Worm (Caenorhabditis elegans) whole organism, L1 larva: ENCODE results near the gene lips-3.

Experiments
- C34B4.2 ChIP-seq: sonication (generic microtip); optimal IDR thresholded peaks from 2 replicates; lab custom pipeline; 2017; ENCODE audit warnings: mild to moderate bottlenecking, missing genetic modification characterization, missing compliant biosample characterization
- aly-2 ChIP-seq: fragments of 150-350 bp; optimal IDR thresholded peaks from 2 replicates; lab custom pipeline; 2014; ENCODE audit warnings: missing biosample characterization, missing genetic modification characterization
- blmp-1 ChIP-seq: fragments of 150-350 bp; optimal IDR thresholded peaks from 2 replicates; lab custom pipeline; 2014; ENCODE audit warnings: missing biosample characterization, missing genetic modification characterization
- ceh-88 ChIP-seq: fragments of 200-800 bp; sonication (Bioruptor generic); IDR thresholded peaks from 2 replicates; pipeline ENCODE4 v1.3.6; 2022; ENCODE audit warnings: missing genetic modification characterization, missing compliant biosample characterization
- ceh-90 ChIP-seq: sonication (generic microtip); optimal IDR thresholded peaks from 2 replicates; lab custom pipeline; 2016; ENCODE audit warnings: missing genetic modification characterization, missing compliant biosample characterization
- dpl-1 ChIP-seq, 3 experiments: fragments of 150-350 bp in 2 of 3; sonication (generic microtip) in 1 of 3; optimal IDR thresholded peaks; 2 replicates each; lab custom pipeline; 2014 to 2017; ENCODE audit warnings: missing biosample characterization in 3 of 3, missing genetic modification characterization in 3 of 3, missing genetic modification reagents in 3 of 3
- dsc-1 ChIP-seq: sonication (generic microtip); optimal IDR thresholded peaks from 2 replicates; lab custom pipeline; 2016; ENCODE audit warnings: mild to moderate bottlenecking, missing genetic modification characterization, missing compliant biosample characterization
- efl-1 ChIP-seq, 4 experiments: fragments of 150-350 bp; optimal IDR thresholded peaks in 3 of 4; peaks in 1 of 4; 1 replicate in 1 of 4; 2 replicates in 3 of 4; lab custom pipeline; 2014; ENCODE audit warnings: missing biosample characterization in 2 of 4, missing genetic modification characterization in 2 of 4, missing genetic modification reagents in 2 of 4
- efl-3 ChIP-seq: fragments of 200-800 bp; sonication (Bioruptor generic); optimal IDR thresholded peaks from 2 replicates; lab custom pipeline; 2018; ENCODE audit warnings: mild to moderate bottlenecking, missing genetic modification characterization, missing compliant biosample characterization
- elt-2 ChIP-seq: sonication (generic microtip); optimal IDR thresholded peaks from 2 replicates; lab custom pipeline; 2016; ENCODE audit warnings: missing genetic modification characterization, mild to moderate bottlenecking, inconsistent platforms, missing compliant biosample characterization, missing genetic modification reagents
- elt-3 ChIP-seq, 6 experiments: fragments of 150-350 bp in 1 of 6; sonication (generic microtip); optimal IDR thresholded peaks; 2 replicates each; lab custom pipeline; 2017 to 2018; ENCODE audit warnings: missing biosample characterization in 6 of 6, missing genetic modification characterization in 6 of 6, inconsistent platforms in 1 of 6
- fkh-10 ChIP-seq: sonication (generic microtip); optimal IDR thresholded peaks from 2 replicates; lab custom pipeline; 2017; ENCODE audit warnings: missing biosample characterization, missing genetic modification reagents, missing genetic modification characterization
- fkh-4 ChIP-seq: sonication (generic microtip); optimal IDR thresholded peaks from 2 replicates; lab custom pipeline; 2016; ENCODE audit warnings: missing compliant biosample characterization, missing genetic modification characterization, borderline replicate concordance
- fos-1 ChIP-seq: fragments of 150-350 bp; optimal IDR thresholded peaks from 2 replicates; lab custom pipeline; 2014; ENCODE audit warnings: missing biosample characterization, missing genetic modification characterization
- grh-1 ChIP-seq: fragments of 200-800 bp; sonication (Bioruptor generic); IDR thresholded peaks from 2 replicates; pipeline ENCODE4 v1.3.6; 2022; ENCODE audit warnings: missing genetic modification reagents, missing genetic modification characterization, missing compliant biosample characterization
- hlh-17 ChIP-seq: fragments of 200-800 bp; sonication (Bioruptor generic); optimal IDR thresholded peaks from 2 replicates; lab custom pipeline; 2018; ENCODE audit warnings: missing genetic modification characterization, mild to moderate bottlenecking, missing compliant biosample characterization, moderate library complexity, borderline replicate concordance
- hpl-2 ChIP-seq: fragments of 150-350 bp; optimal IDR thresholded peaks from 2 replicates; lab custom pipeline; 2014; ENCODE audit warnings: missing biosample characterization, missing genetic modification reagents, missing genetic modification characterization
- jun-1 ChIP-seq: fragments of 150-350 bp; optimal IDR thresholded peaks from 2 replicates; lab custom pipeline; 2014; ENCODE audit warnings: missing biosample characterization, missing genetic modification reagents, missing genetic modification characterization
- lin-14 ChIP-seq: fragments of 200-800 bp; sonication (Bioruptor generic); optimal IDR thresholded peaks from 2 replicates; lab custom pipeline; 2018; ENCODE audit warnings: mild to moderate bottlenecking, missing genetic modification characterization, moderate library complexity, missing compliant biosample characterization
- lin-35 ChIP-seq, 2 experiments: fragments of 150-350 bp; optimal IDR thresholded peaks; 2 replicates each; lab custom pipeline; 2014; ENCODE audit warnings: missing biosample characterization in 2 of 2, missing genetic modification characterization in 2 of 2, missing genetic modification reagents in 2 of 2
- mab-9 ChIP-seq: fragments of 200-800 bp; sonication (Bioruptor generic); IDR thresholded peaks from 2 replicates; pipeline ENCODE4 v1.3.6; 2022; ENCODE audit warnings: missing genetic modification reagents, missing genetic modification characterization, missing compliant biosample characterization
- mdl-1 ChIP-seq, 2 experiments: fragments of 150-350 bp; optimal IDR thresholded peaks; 2 replicates each; lab custom pipeline; 2014 to 2017; ENCODE audit warnings: missing biosample characterization in 2 of 2, missing genetic modification characterization in 2 of 2, inconsistent platforms in 1 of 2
- nhr-12 ChIP-seq: sonication (generic microtip); optimal IDR thresholded peaks from 2 replicates; lab custom pipeline; 2017; ENCODE audit warnings: missing biosample characterization, missing genetic modification characterization
- nhr-19 ChIP-seq: fragments of 200-800 bp; sonication (Bioruptor generic); conservative IDR thresholded peaks from 2 replicates; pipeline ENCODE4 v1.3.6; 2022; ENCODE audit warnings: missing genetic modification characterization, missing compliant biosample characterization
- nhr-47 ChIP-seq: sonication (generic microtip); optimal IDR thresholded peaks from 2 replicates; lab custom pipeline; 2016; ENCODE audit warnings: mild to moderate bottlenecking, missing genetic modification characterization, moderate library complexity, missing compliant biosample characterization
- nhr-84 ChIP-seq: sonication (generic microtip); optimal IDR thresholded peaks from 2 replicates; lab custom pipeline; 2017; ENCODE audit warnings: missing biosample characterization, missing genetic modification characterization
- nhr-90 ChIP-seq: sonication (generic microtip); optimal IDR thresholded peaks from 2 replicates; lab custom pipeline; 2016; ENCODE audit warnings: mild to moderate bottlenecking, missing genetic modification characterization, missing compliant biosample characterization; ENCODE audit not compliant: poor library complexity
- pag-3 ChIP-seq: sonication (generic microtip); optimal IDR thresholded peaks from 2 replicates; lab custom pipeline; 2017; ENCODE audit warnings: missing genetic modification characterization, mild to moderate bottlenecking, missing compliant biosample characterization, antibody characterized with exemption, borderline replicate concordance; ENCODE audit not compliant: insufficient read depth
- rnt-1 ChIP-seq: sonication (generic microtip); optimal IDR thresholded peaks from 2 replicates; lab custom pipeline; 2016; ENCODE audit warnings: mild to moderate bottlenecking, missing genetic modification characterization, moderate library complexity, missing compliant biosample characterization
- sox-4 ChIP-seq: sonication (generic microtip); optimal IDR thresholded peaks from 2 replicates; lab custom pipeline; 2016; ENCODE audit warnings: missing genetic modification characterization, missing compliant biosample characterization
- sup-37 ChIP-seq: fragments of 200-800 bp; sonication (Bioruptor generic); optimal IDR thresholded peaks from 2 replicates; lab custom pipeline; 2018; ENCODE audit warnings: mild to moderate bottlenecking, missing genetic modification characterization, missing compliant biosample characterization
- swsn-7 ChIP-seq: sonication (generic microtip); optimal IDR thresholded peaks from 2 replicates; lab custom pipeline; 2016; ENCODE audit warnings: missing genetic modification characterization, missing compliant biosample characterization
- tbx-2 ChIP-seq: sonication (generic microtip); optimal IDR thresholded peaks from 2 replicates; lab custom pipeline; 2016; ENCODE audit warnings: missing genetic modification characterization, missing compliant biosample characterization
- tlp-1 ChIP-seq: fragments of 150-350 bp; optimal IDR thresholded peaks from 2 replicates; lab custom pipeline; 2014; ENCODE audit warnings: missing biosample characterization, missing genetic modification characterization
- unc-130 ChIP-seq: fragments of 150-350 bp; optimal IDR thresholded peaks from 2 replicates; lab custom pipeline; 2017; ENCODE audit warnings: missing biosample characterization, missing genetic modification characterization, inconsistent platforms
- unc-62 ChIP-seq: fragments of 150-350 bp; optimal IDR thresholded peaks from 2 replicates; lab custom pipeline; 2014; ENCODE audit warnings: missing biosample characterization, missing genetic modification reagents, missing genetic modification characterization
- unc-86 ChIP-seq: sonication (generic microtip); optimal IDR thresholded peaks from 2 replicates; lab custom pipeline; 2016; ENCODE audit warnings: missing genetic modification characterization, missing compliant biosample characterization
- vab-15 ChIP-seq: sonication (generic microtip); optimal IDR thresholded peaks from 2 replicates; lab custom pipeline; 2017; ENCODE audit warnings: missing genotype, mild to moderate bottlenecking, missing genetic modification characterization, missing compliant biosample characterization
- zag-1 ChIP-seq: fragments of 150-350 bp; optimal IDR thresholded peaks from 2 replicates; lab custom pipeline; 2014; ENCODE audit warnings: missing biosample characterization, missing genetic modification characterization
- ztf-11 ChIP-seq, 2 experiments: sonication (generic microtip); optimal IDR thresholded peaks; 2 replicates each; lab custom pipeline; 2016 to 2017; ENCODE audit warnings: missing genetic modification characterization in 2 of 2, missing biosample characterization in 1 of 2, missing compliant biosample characterization in 1 of 2
- ztf-4 ChIP-seq: fragments of 150-350 bp; optimal IDR thresholded peaks from 2 replicates; lab custom pipeline; 2014; ENCODE audit warnings: missing biosample characterization, missing genetic modification characterization

lips-3 gene

DNA sequence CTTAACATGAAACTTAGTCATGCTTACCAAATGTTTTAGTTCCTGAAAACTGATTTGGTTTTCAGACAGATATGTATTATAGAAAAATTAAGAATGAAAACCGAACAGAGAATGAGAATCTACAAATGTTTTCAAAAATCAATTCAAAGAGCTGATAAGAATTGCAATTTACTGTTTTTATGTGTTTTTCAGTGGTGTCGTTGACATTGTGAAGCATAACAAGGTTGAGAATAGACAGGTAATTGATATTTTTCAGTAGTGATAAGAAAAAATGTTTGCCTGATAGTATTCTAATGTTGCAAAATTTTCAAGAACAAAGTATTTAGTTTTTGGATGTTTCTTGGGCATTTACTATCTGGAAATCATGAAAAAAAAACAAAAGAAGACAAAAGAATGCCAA, 26.9 kb downstream of the lips-3 start, which contains the start of gene pfas-1:
Gene pfas-1 (minus strand): TSS at position 49 of the 400 bp plus-strand sequence.
- TF ChIP-seq tlp-1 (peak; percentile 41), elt-2 (peak; percentile 21), nhr-47 (tag; lab: Kevin White, UChicago) (no peak)

DNA sequence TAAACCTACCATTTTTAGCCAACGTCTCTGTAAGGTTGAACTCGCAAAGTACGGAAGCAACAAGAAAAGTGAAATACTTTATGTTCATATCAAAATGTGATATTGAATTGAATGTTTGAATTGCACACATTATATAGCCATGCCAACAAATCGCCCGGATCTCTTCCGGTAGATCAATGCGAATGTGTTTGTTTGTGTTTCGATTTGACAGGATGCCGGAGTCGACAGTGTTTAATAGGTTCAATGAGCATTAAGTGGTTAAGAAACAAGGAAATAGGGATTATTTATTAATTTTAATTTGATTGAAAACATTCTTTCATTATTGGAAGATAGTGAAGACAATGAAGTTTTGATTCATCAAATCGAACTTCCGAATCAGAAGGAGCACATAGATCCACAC, 29.9 kb downstream of the lips-3 start, which contains the start of gene pqn-29:
Gene pqn-29 (minus strand): TSS at position 101 of the 400 bp plus-strand sequence.
- TF ChIP-seq mdl-1 (tag; optimal IDR thresholded peaks at IDR 0.05; lab: Kevin White, UChicago) (no peak), nhr-90 (no peak), jun-1 (no peak), ceh-90 (tag; lab: Kevin White, UChicago) (no peak), zag-1 (tag; lab: Kevin White, UChicago) (no peak), elt-3 (tag; optimal IDR thresholded peaks at IDR 0.05; lab: Kevin White, UChicago) (no peak), vab-15 (tag; lab: Kevin White, UChicago) (no peak)
- TF ChIP-seq, all 84 proteins: peak for 0

DNA sequence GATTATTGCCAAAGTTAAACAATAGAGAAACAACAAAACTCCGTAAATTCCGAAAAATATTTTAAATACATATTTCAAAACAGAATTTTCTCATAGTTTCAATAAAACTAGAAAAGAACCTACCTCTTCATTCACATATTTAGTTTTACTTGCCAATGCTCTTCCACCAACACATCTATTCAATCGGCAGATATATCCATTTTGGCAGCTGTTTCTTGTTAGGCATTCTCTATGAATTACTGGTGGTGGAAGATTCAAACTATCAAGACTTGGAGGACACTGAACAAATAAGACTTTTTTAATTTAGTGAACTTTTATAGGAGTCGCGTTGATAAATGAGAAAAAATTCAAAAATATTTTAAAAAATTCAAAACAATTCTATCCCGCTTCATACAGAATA, 31.0 kb downstream of the lips-3 start:
- no peak for TF ChIP-seq ceh-88 (GFP tag; lab: Robert Waterston, UW)
- peak; percentile 71 for TF ChIP-seq fkh-4 (tag; lab: Kevin White, UChicago)
- no peak for TF ChIP-seq elt-2
- peak; percentile 94 for TF ChIP-seq dsc-1 (tag; lab: Kevin White, UChicago)

DNA sequence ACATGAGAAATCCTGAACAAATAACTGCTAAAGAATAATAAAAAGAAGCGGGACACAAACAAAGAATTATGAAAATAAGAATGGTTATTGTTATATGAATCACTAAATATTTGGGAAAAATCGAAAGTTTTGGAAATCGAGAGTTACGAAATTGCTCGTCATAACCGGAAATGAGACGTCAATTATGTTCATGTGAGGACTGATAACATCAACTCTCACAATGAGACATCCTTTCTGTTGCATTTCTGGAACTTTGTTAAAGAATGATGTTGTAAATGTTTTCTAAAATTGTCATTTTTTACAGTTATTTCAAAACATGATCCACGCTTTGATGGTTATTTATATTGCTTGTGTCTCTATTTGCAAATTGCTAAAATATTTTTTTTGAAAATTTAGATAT, 31.6 kb downstream of the lips-3 start, which contains the start of gene T23F11.6:
Gene T23F11.6 (minus strand): TSS at position 45 of the 400 bp plus-strand sequence.
- TF ChIP-seq fkh-4 (tag; lab: Kevin White, UChicago) = no peak
- no peak for TF ChIP-seq lin-35 (GFP tag; optimal IDR thresholded peaks at IDR 0.05; lab: Kevin White, UChicago)
- TF ChIP-seq sox-4 (tag; lab: Kevin White, UChicago) = no peak
- no peak for TF ChIP-seq aly-2 (tag; lab: Kevin White, UChicago)
- no peak for TF ChIP-seq rnt-1
- no peak for TF ChIP-seq elt-3 (tag; optimal IDR thresholded peaks at IDR 0.05; lab: Kevin White, UChicago)
- TF ChIP-seq C34B4.2 (tag; lab: Kevin White, UChicago) = no peak
- TF ChIP-seq fkh-10 = no peak
- no peak for TF ChIP-seq vab-15 (tag; lab: Kevin White, UChicago)
- TF ChIP-seq pag-3 = no peak
- no peak for TF ChIP-seq nhr-12
- TF ChIP-seq grh-1 (GFP tag; lab: Robert Waterston, UW) = no peak
- no peak for TF ChIP-seq nhr-19 (GFP tag; lab: Robert Waterston, UW)

DNA sequence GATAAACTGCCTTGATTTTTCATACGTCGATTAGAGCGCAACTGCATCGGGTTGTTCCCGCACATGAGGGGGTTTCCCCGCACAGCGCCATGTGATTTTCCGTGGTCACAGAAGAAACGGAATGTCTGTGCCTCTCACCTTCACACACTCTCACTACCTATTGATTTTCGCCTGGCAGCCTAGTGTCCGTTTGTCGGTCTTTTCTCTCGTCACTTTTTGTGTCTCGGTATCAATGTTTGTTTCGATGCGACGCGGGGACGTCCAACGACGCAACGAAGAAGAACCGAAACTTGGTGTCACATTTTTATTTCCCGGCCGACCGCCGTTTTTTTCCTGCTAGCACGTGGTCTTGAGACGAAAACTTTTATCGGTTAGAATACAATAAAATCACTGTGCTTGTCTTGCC, 33.0 kb downstream of the lips-3 start:
- TF ChIP-seq tbx-2 (tag; lab: Kevin White, UChicago) = peak; percentile 94
- peak; percentile 76 for TF ChIP-seq sup-37 (GFP tag; lab: Kevin White, UChicago)
- no peak for TF ChIP-seq nhr-84 (tag; lab: Kevin White, UChicago)
- no peak for TF ChIP-seq hlh-17 (GFP tag; lab: Kevin White, UChicago)
- TF ChIP-seq nhr-19 (GFP tag; lab: Robert Waterston, UW) = peak; percentile 92
- TF ChIP-seq efl-1 (optimal IDR thresholded peaks at IDR 0.05; lab: Kevin White, UChicago) = peak; percentile 86 to 91
- peak; percentile 72 to 97 for TF ChIP-seq efl-1 (GFP tag; optimal IDR thresholded peaks at IDR 0.05 in 1 of 2; lab: Kevin White, UChicago)
- TF ChIP-seq C34B4.2 (tag; lab: Kevin White, UChicago) = no peak
- TF ChIP-seq dpl-1 (GFP tag; optimal IDR thresholded peaks at IDR 0.05; lab: Kevin White, UChicago) = peak; percentile 72 to 78 (median 72)
- TF ChIP-seq mab-9 = peak; percentile 73
- TF ChIP-seq vab-15 (tag; lab: Kevin White, UChicago) = peak; percentile 58
- peak; percentile 91 for TF ChIP-seq hpl-2
- TF ChIP-seq fos-1 (tag; lab: Kevin White, UChicago) = peak; percentile 65
- TF ChIP-seq aly-2 (tag; lab: Kevin White, UChicago) = no peak
- peak; percentile 92 for TF ChIP-seq swsn-7 (tag; lab: Kevin White, UChicago)
- peak; percentile 100 for TF ChIP-seq lin-14
- TF ChIP-seq unc-86 (tag; lab: Kevin White, UChicago) = peak; percentile 89
- peak; percentile 90 for TF ChIP-seq ztf-4 (tag; lab: Kevin White, UChicago)
- no peak for TF ChIP-seq nhr-12
- TF ChIP-seq ceh-88 (GFP tag; lab: Robert Waterston, UW) = peak; percentile 81; the same call in 1 of the 2 replicates
- TF ChIP-seq nhr-90 = peak; percentile 93
- TF ChIP-seq unc-130 (tag; lab: Kevin White, UChicago) = peak; percentile 90
- TF ChIP-seq blmp-1 = peak; percentile 84
- no peak for TF ChIP-seq sox-4 (tag; lab: Kevin White, UChicago)
- TF ChIP-seq unc-62 (GFP tag; lab: Kevin White, UChicago) = no peak
- peak in 1 of 2 experiments; percentile 30 for TF ChIP-seq ztf-11 (tag; optimal IDR thresholded peaks at IDR 0.05; lab: Kevin White, UChicago)
- TF ChIP-seq efl-3 (GFP tag; lab: Kevin White, UChicago) = no peak
- peak; percentile 90 for TF ChIP-seq elt-2
- TF ChIP-seq tlp-1 = no peak
